Worm (Caenorhabditis elegans) whole organism, young adult: ENCODE results near the gene D1044.4.

Experiments used
- F39B2.1 ChIP-seq: fragments of 200-800 bp; sonication (Bioruptor generic); IDR thresholded peaks from 2 replicates; pipeline ENCODE4 v1.3.6; 2022; ENCODE audit warnings: missing genetic modification reagents, missing genetic modification characterization, missing compliant biosample characterization
- ama-1 ChIP-seq, 3 experiments: fragments of 150-350 bp in 1 of 3; sonication (generic microtip) in 2 of 3; optimal IDR thresholded peaks; 2 replicates each; lab custom pipeline; 2014 to 2018; ENCODE audit warnings: missing biosample characterization in 2 of 3, missing genetic modification characterization in 2 of 3, missing genetic modification reagents in 2 of 3
- nfya-1 ChIP-seq: sonication (generic microtip); optimal IDR thresholded peaks from 2 replicates; lab custom pipeline; 2017; ENCODE audit warnings: antibody characterized with exemption, missing compliant biosample characterization, missing genetic modification characterization, borderline replicate concordance; ENCODE audit not compliant: insufficient read depth
- rcor-1 ChIP-seq: fragments of 200-800 bp; sonication (Bioruptor generic); IDR thresholded peaks from 2 replicates; pipeline ENCODE4 v1.3.6; 2022; ENCODE audit warnings: missing genetic modification reagents, missing genetic modification characterization, missing compliant biosample characterization
- tbp1 ChIP-seq: fragments of 200-800 bp; sonication (Bioruptor generic); optimal IDR thresholded peaks from 2 replicates; lab custom pipeline; 2018; ENCODE audit warnings: mild to moderate bottlenecking, missing genetic modification characterization, missing compliant biosample characterization

DNA sequence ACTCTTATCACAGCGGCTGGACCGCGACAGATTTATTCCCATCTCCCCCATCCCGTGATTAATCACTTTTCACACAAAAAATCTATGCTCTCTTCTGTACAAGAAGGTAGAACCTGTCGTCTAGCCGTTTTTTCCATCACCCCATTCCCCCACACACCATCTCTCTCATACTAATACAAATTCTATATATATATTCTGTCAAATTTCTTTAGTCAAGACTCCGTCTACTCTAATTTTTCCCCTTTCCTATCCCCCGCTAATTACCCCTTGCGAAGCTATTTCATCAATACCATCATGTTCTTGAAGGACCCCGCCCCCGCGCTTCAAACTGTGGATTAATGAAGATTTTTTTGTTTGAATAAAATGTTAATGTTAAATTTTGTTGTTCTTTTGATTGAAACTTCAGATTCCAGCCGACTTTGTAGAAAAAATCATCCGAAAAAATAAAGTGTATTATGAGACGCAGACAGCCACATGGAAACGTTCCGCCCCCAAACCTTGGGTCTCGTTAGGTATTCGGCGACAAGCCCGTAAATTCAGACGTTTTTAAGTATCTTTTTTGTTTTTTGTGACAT lies 15.7 kb downstream of the D1044.4 start:
- no peak for TF ChIP-seq nfya-1
- TF ChIP-seq rcor-1 (GFP tag; lab: Robert Waterston, UW) = no peak
- no peak for TF ChIP-seq F39B2.1
- peak; percentile 89 for TF ChIP-seq ama-1 (optimal IDR thresholded peaks at IDR 0.05; lab: Kevin White, UChicago)
- TF ChIP-seq ama-1 (GFP tag; optimal IDR thresholded peaks at IDR 0.05; lab: Kevin White, UChicago) = no peak
- no peak for TF ChIP-seq tbp1 (GFP tag; lab: Kevin White, UChicago)
